Fruit fly (Drosophila melanogaster): ENCODE data around the gene Bin1.

Bin1 gene

dm6 chr3R:16225351-16225750 is 36.0 kb upstream of the Bin1 start, which contains the start of gene tara:
Gene tara, plus strand, starts transcription at chr3R:16225651.
- no peak for TF ChIP-seq OdsH (GFP tag; optimal IDR thresholded peaks at IDR 0.05)
- no peak for TF ChIP-seq pdm3 (GFP tag; optimal IDR thresholded peaks at IDR 0.05)
- no peak for TF ChIP-seq Eip93F (GFP tag; optimal IDR thresholded peaks at IDR 0.05)
- TF ChIP-seq dsx (GFP tag; optimal IDR thresholded peaks at IDR 0.05; ENCODE audit: poor library complexity, severe bottlenecking) = no peak
- no peak for TF ChIP-seq CG3032 (tag; optimal IDR thresholded peaks at IDR 0.05)
- TF ChIP-seq Ets21C (GFP tag; optimal IDR thresholded peaks at IDR 0.05) = no peak
- TF ChIP-seq CG8119 (GFP tag; IDR thresholded peaks at IDR 0.05) = no peak
- TF ChIP-seq CG6854 (GFP tag; optimal IDR thresholded peaks at IDR 0.05) = no peak
- no peak for TF ChIP-seq CG10669 (GFP tag; optimal IDR thresholded peaks at IDR 0.05)
- no peak for TF ChIP-seq CG32006 (GFP tag; optimal IDR thresholded peaks at IDR 0.05)
- TF ChIP-seq Gug (GFP tag; IDR thresholded peaks at IDR 0.05) = no peak
- no peak for TF ChIP-seq CG6163 (GFP tag; IDR thresholded peaks at IDR 0.05)
- no peak for TF ChIP-seq fd85E (GFP tag; optimal IDR thresholded peaks at IDR 0.05)
- TF ChIP-seq CG31627 (GFP tag; optimal IDR thresholded peaks at IDR 0.05) = no peak
- no peak for TF ChIP-seq CG6792 (GFP tag; optimal IDR thresholded peaks at IDR 0.05)

- TF ChIP-seq CG34406 (GFP tag; optimal IDR thresholded peaks at IDR 0.05) (peak; percentile 93), CG32006 (GFP tag; optimal IDR thresholded peaks at IDR 0.05) (peak; percentile 96), svp (GFP tag) (peak; percentile 93), salr (GFP tag; optimal IDR thresholded peaks at IDR 0.05) (peak; percentile 93 to 95), Sox102F (GFP tag; optimal IDR thresholded peaks at IDR 0.05) (peak; percentile 83), OdsH (GFP tag; optimal IDR thresholded peaks at IDR 0.05) (peak; percentile 96), CG6808 (GFP tag; optimal IDR thresholded peaks at IDR 0.05) (peak; percentile 97), CG6854 (GFP tag; optimal IDR thresholded peaks at IDR 0.05) (peak; percentile 61), achi (GFP tag; optimal IDR thresholded peaks at IDR 0.05) (peak; percentile 96), Hr39 (GFP tag; optimal IDR thresholded peaks at IDR 0.05) (peak; percentile 85), Eip75B (GFP tag; optimal IDR thresholded peaks at IDR 0.05) (peak; percentile 97), CG8632 (GFP tag; optimal IDR thresholded peaks at IDR 0.05) (peak; percentile 94), Ets21C (GFP tag; optimal IDR thresholded peaks at IDR 0.05) (peak; percentile 81), Blimp-1 (GFP tag; optimal IDR thresholded peaks at IDR 0.05) (peak; percentile 51), Eip93F (GFP tag; optimal IDR thresholded peaks at IDR 0.05) (no peak), Sox15 (GFP tag; optimal IDR thresholded peaks at IDR 0.05) (peak; percentile 80), Eip78C (GFP tag) (peak; percentile 99), dac (GFP tag; optimal IDR thresholded peaks at IDR 0.05) (peak; percentile 81), Lpt (GFP tag; optimal IDR thresholded peaks at IDR 0.05) (peak; percentile 96), CG11762 (GFP tag; optimal IDR thresholded peaks at IDR 0.05; ENCODE audit: insufficient read depth) (peak; percentile 93), CG6276 (GFP tag; optimal IDR thresholded peaks at IDR 0.05) (peak; percentile 97), Ets96B (tag; optimal IDR thresholded peaks at IDR 0.05) (peak; percentile 99), fd59A (GFP tag; optimal IDR thresholded peaks at IDR 0.05) (peak; percentile 97), Gug (GFP tag; IDR thresholded peaks at IDR 0.05) (no peak), CG10669 (GFP tag; optimal IDR thresholded peaks at IDR 0.05) (peak; percentile 98), lz (GFP tag; optimal IDR thresholded peaks at IDR 0.05) (peak; percentile 90), CG3919 (GFP tag; optimal IDR thresholded peaks at IDR 0.05) (peak; percentile 97), fkh (GFP tag; optimal IDR thresholded peaks at IDR 0.05) (peak; percentile 78), CG11294 (GFP tag; IDR thresholded peaks at IDR 0.05) (no peak), CG15336 (GFP tag; IDR thresholded peaks at IDR 0.05) (no peak), CG1621 (tag; optimal IDR thresholded peaks at IDR 0.05) (peak; percentile 96), acj6 (GFP tag; optimal IDR thresholded peaks at IDR 0.05) (peak; percentile 94), CG3032 (tag; optimal IDR thresholded peaks at IDR 0.05) (peak; percentile 98), eg (GFP tag; IDR thresholded peaks at IDR 0.05) (no peak), Met (GFP tag; optimal IDR thresholded peaks at IDR 0.05) (peak; percentile 90), CG7368 (GFP tag; optimal IDR thresholded peaks at IDR 0.05) (peak; percentile 90), topi (GFP tag; optimal IDR thresholded peaks at IDR 0.05) (peak; percentile 91), CG16779 (tag; optimal IDR thresholded peaks at IDR 0.05) (peak; percentile 92), CG10631 (GFP tag; optimal IDR thresholded peaks at IDR 0.05) (peak; percentile 97), CG6163 (GFP tag; IDR thresholded peaks at IDR 0.05) (no peak), cyc (GFP tag; optimal IDR thresholded peaks at IDR 0.05) (peak; percentile 89), CG9139 (GFP tag; optimal IDR thresholded peaks at IDR 0.05) (peak; percentile 98)
These were observed 35.2 kb upstream of the Bin1 start for dm6 chr3R:16224415-16225165.

Data from whole organism, prepupa.